Worm (Caenorhabditis elegans): ENCODE results near the gene ZK813.7.

ce11 chrX:3469332-3469731 is 24.7 kb downstream of the ZK813.7 start:
- no peak for TF ChIP-seq ceh-34 (tag; optimal IDR thresholded peaks at IDR 0.05)
- TF ChIP-seq unc-86 (tag; optimal IDR thresholded peaks at IDR 0.05), result no peak
- no peak for TF ChIP-seq pha-4 (tag; optimal IDR thresholded peaks at IDR 0.05)
- no peak for TF ChIP-seq sdc-2 (tag; optimal IDR thresholded peaks at IDR 0.05)
- no peak for TF ChIP-seq ama-1 (optimal IDR thresholded peaks at IDR 0.05)
- no peak for TF ChIP-seq C08G9.2 (tag; optimal IDR thresholded peaks at IDR 0.05)
- no peak for TF ChIP-seq ttx-3 (tag; optimal IDR thresholded peaks at IDR 0.05)
- TF ChIP-seq dmd-4 (tag; optimal IDR thresholded peaks at IDR 0.05; ENCODE audit: borderline replicate concordance), result no peak
- TF ChIP-seq lim-6 (tag; optimal IDR thresholded peaks at IDR 0.05), result no peak

Measured in whole organism, late embryonic.